Fruit fly (Drosophila melanogaster) whole organism, embryonic: ENCODE results near the gene Gale.

Experiments used
- Antp ChIP-seq: fragments of 200-800 bp; sonication (Bioruptor generic); optimal IDR thresholded peaks from 3 replicates; lab custom pipeline; 2016; ENCODE audit warnings: missing biosample characterization, missing genetic modification characterization
- Atf3 ChIP-seq: fragments of 200-800 bp; sonication (Bioruptor generic); optimal IDR thresholded peaks from 3 replicates; lab custom pipeline; 2016; ENCODE audit warnings: missing biosample characterization, missing genetic modification characterization
- Bgb ChIP-seq: fragments of 200-800 bp; sonication (Bioruptor generic); IDR thresholded peaks from 2 replicates; pipeline ENCODE4 v1.3.6; 2022; ENCODE audit warnings: missing biosample characterization, missing genetic modification characterization; ENCODE audit not compliant: partially characterized antibody
- CG12299 ChIP-seq: fragments of 200-800 bp; sonication (Bioruptor generic); optimal IDR thresholded peaks from 2 replicates; lab custom pipeline; 2018; ENCODE audit warnings: missing biosample characterization, mild to moderate bottlenecking, missing genetic modification characterization
- CG1233 ChIP-seq: fragments of 200-800 bp; sonication (Bioruptor generic); optimal IDR thresholded peaks from 4 replicates; lab custom pipeline; 2018; ENCODE audit warnings: missing biosample characterization, mild to moderate bottlenecking, missing genetic modification characterization
- CG14710 ChIP-seq: fragments of 200-800 bp; sonication (Bioruptor generic); optimal IDR thresholded peaks from 3 replicates; lab custom pipeline; 2019; ENCODE audit warnings: missing biosample characterization, mild to moderate bottlenecking, missing genetic modification characterization, moderate library complexity
- CG15479 ChIP-seq: fragments of 200-800 bp; sonication (Bioruptor generic); optimal IDR thresholded peaks from 3 replicates; lab custom pipeline; 2019; ENCODE audit warnings: missing biosample characterization, mild to moderate bottlenecking, missing genetic modification characterization, moderate library complexity
- CG16779 ChIP-seq: fragments of 200-800 bp; sonication (Bioruptor generic); IDR thresholded peaks from 2 replicates; pipeline ENCODE4 v1.3.6; 2022; ENCODE audit warnings: missing biosample characterization, missing genetic modification characterization
- CG17385 ChIP-seq: fragments of 200-800 bp; sonication (Bioruptor generic); optimal IDR thresholded peaks from 3 replicates; lab custom pipeline; 2018; ENCODE audit warnings: missing biosample characterization, mild to moderate bottlenecking, missing genetic modification characterization
- CG1832 ChIP-seq: fragments of 200-800 bp; sonication (Bioruptor generic); optimal IDR thresholded peaks from 2 replicates; lab custom pipeline; 2017; ENCODE audit warnings: missing biosample characterization, mild to moderate bottlenecking, missing genetic modification characterization, inconsistent platforms
- CG2120 ChIP-seq: fragments of 200-800 bp; sonication (Bioruptor generic); optimal IDR thresholded peaks from 3 replicates; lab custom pipeline; 2016; ENCODE audit warnings: missing biosample characterization, missing genetic modification characterization
- CG2129 ChIP-seq: fragments of 200-800 bp; sonication (Bioruptor generic); IDR thresholded peaks from 2 replicates; pipeline ENCODE4 v1.3.6; 2022; ENCODE audit warnings: missing biosample characterization, missing genetic modification characterization; ENCODE audit not compliant: partially characterized antibody
- CG30020 ChIP-seq: fragments of 200-800 bp; optimal IDR thresholded peaks from 2 replicates; lab custom pipeline; 2019; ENCODE audit warnings: missing biosample characterization, mild to moderate bottlenecking, missing genetic modification characterization, moderate library complexity
- CG31224 ChIP-seq: fragments of 200-800 bp; sonication (Bioruptor generic); IDR thresholded peaks from 2 replicates; pipeline ENCODE4 v1.3.6; 2022; ENCODE audit warnings: missing biosample characterization, missing genetic modification characterization
- CG32532 ChIP-seq: fragments of 200-800 bp; sonication (Bioruptor generic); IDR thresholded peaks from 2 replicates; pipeline ENCODE4 v1.3.6; 2022; ENCODE audit warnings: missing biosample characterization, missing genetic modification characterization
- CG4360 ChIP-seq: fragments of 200-800 bp; sonication (Bioruptor generic); IDR thresholded peaks from 2 replicates; pipeline ENCODE4 v1.3.6; 2022; ENCODE audit warnings: missing biosample characterization, missing genetic modification characterization
- CG5245 ChIP-seq: fragments of 200-800 bp; sonication (Bioruptor generic); optimal IDR thresholded peaks from 3 replicates; lab custom pipeline; 2016; ENCODE audit warnings: missing biosample characterization, missing genetic modification characterization
- CG7963 ChIP-seq: fragments of 200-800 bp; sonication (Bioruptor generic); IDR thresholded peaks from 3 replicates; pipeline ENCODE4 v1.3.6; 2022; ENCODE audit warnings: missing biosample characterization, missing genetic modification characterization; ENCODE audit not compliant: partially characterized antibody
- CG7987 ChIP-seq: fragments of 200-800 bp; sonication (Bioruptor generic); optimal IDR thresholded peaks from 2 replicates; lab custom pipeline; 2018; ENCODE audit warnings: missing biosample characterization, mild to moderate bottlenecking, missing genetic modification characterization, moderate library complexity
- CG8290 ChIP-seq, 3 experiments: fragments of 200-800 bp; sonication (Bioruptor generic); optimal IDR thresholded peaks; 2 replicates each; lab custom pipeline; 2016 to 2019; ENCODE audit warnings: missing biosample characterization in 3 of 3, missing genetic modification characterization in 3 of 3, mild to moderate bottlenecking in 2 of 3, moderate library complexity in 1 of 3
- CG9797 ChIP-seq: fragments of 200-800 bp; sonication (Bioruptor generic); optimal IDR thresholded peaks from 3 replicates; lab custom pipeline; 2018; ENCODE audit warnings: missing biosample characterization, mild to moderate bottlenecking, missing genetic modification characterization
- Dp ChIP-seq: fragments of 200-800 bp; sonication (Bioruptor generic); optimal IDR thresholded peaks from 2 replicates; lab custom pipeline; 2018; ENCODE audit warnings: missing biosample characterization, mild to moderate bottlenecking, missing genetic modification characterization, moderate library complexity
- Dref ChIP-seq: fragments of 200-800 bp; sonication (Bioruptor generic); IDR thresholded peaks from 2 replicates; pipeline ENCODE4 v1.3.6; 2022; ENCODE audit warnings: missing biosample characterization, missing genetic modification characterization
- ERR ChIP-seq: fragments of 200-800 bp; sonication (Bioruptor generic); optimal IDR thresholded peaks from 2 replicates; lab custom pipeline; 2016; ENCODE audit warnings: missing biosample characterization, missing genetic modification characterization
- Fer1 ChIP-seq: fragments of 200-800 bp; sonication (Bioruptor generic); optimal IDR thresholded peaks from 2 replicates; lab custom pipeline; 2017; ENCODE audit warnings: missing biosample characterization, mild to moderate bottlenecking, missing genetic modification characterization
- HLH3B ChIP-seq: fragments of 200-800 bp; sonication (Bioruptor generic); IDR thresholded peaks from 2 replicates; pipeline ENCODE4 v1.3.6; 2022; ENCODE audit warnings: missing biosample characterization, missing genetic modification characterization
- Lhr ChIP-seq: fragments of 200-800 bp; sonication (Bioruptor generic); optimal IDR thresholded peaks from 3 replicates; lab custom pipeline; 2017; ENCODE audit warnings: mild to moderate bottlenecking, missing biosample characterization, missing genetic modification reagents, missing genetic modification characterization
- Med ChIP-seq: fragments of 200-800 bp; sonication (Bioruptor generic); peaks from one replicate; lab custom pipeline; 2016; ENCODE audit warnings: missing biosample characterization, missing genetic modification characterization, mild to moderate bottlenecking, inconsistent platforms, moderate library complexity
- Neu2 ChIP-seq: fragments of 200-800 bp; sonication (Bioruptor generic); optimal IDR thresholded peaks from 3 replicates; lab custom pipeline; 2016; ENCODE audit warnings: missing biosample characterization, missing genetic modification characterization, borderline replicate concordance
- Optix ChIP-seq: fragments of 200-800 bp; sonication (Bioruptor generic); IDR thresholded peaks from 3 replicates; pipeline ENCODE4 v1.3.6; 2022; ENCODE audit warnings: missing biosample characterization, missing genetic modification characterization
- Scr ChIP-seq: fragments of 200-800 bp; sonication (Bioruptor generic); IDR thresholded peaks from 2 replicates; pipeline ENCODE4 v1.3.6; 2022; ENCODE audit warnings: missing biosample characterization, missing genetic modification characterization; ENCODE audit not compliant: partially characterized antibody
- Sin3A ChIP-seq: fragments of >200 bp; optimal IDR thresholded peaks from 2 replicates; lab custom pipeline; 2018
- Trl ChIP-seq, 3 experiments: fragments of >200 bp in 2 of 3; fragments of 200-800 bp in 1 of 3; sonication (Bioruptor generic) in 1 of 3; optimal IDR thresholded peaks; 2 replicates in 1 of 3; 3 replicates in 2 of 3; lab custom pipeline; 2016 to 2017; ENCODE audit warnings: missing biosample characterization in 1 of 3, missing genetic modification characterization in 1 of 3
- YL-1 ChIP-seq: fragments of 200-800 bp; sonication (Bioruptor generic); optimal IDR thresholded peaks from 3 replicates; lab custom pipeline; 2017; ENCODE audit warnings: missing biosample characterization, mild to moderate bottlenecking, missing genetic modification characterization
- dm ChIP-seq: fragments of 200-800 bp; sonication (Bioruptor generic); optimal IDR thresholded peaks from 3 replicates; lab custom pipeline; 2016; ENCODE audit warnings: missing biosample characterization, missing genetic modification characterization
- fd96Cb ChIP-seq: fragments of 200-800 bp; sonication (Bioruptor generic); optimal IDR thresholded peaks from 2 replicates; lab custom pipeline; 2018; ENCODE audit warnings: missing biosample characterization, mild to moderate bottlenecking, missing genetic modification characterization, moderate library complexity
- gce ChIP-seq: fragments of 200-800 bp; sonication (Bioruptor generic); IDR thresholded peaks from 3 replicates; pipeline ENCODE4 v1.3.6; 2022; ENCODE audit warnings: missing biosample characterization, missing genetic modification characterization
- jing ChIP-seq: fragments of 200-800 bp; sonication (Bioruptor generic); optimal IDR thresholded peaks from 2 replicates; lab custom pipeline; 2018; ENCODE audit warnings: missing biosample characterization, mild to moderate bottlenecking, missing genetic modification characterization
- mirr ChIP-seq: fragments of 200-800 bp; sonication (Bioruptor generic); optimal IDR thresholded peaks from 3 replicates; lab custom pipeline; 2018; ENCODE audit warnings: missing biosample characterization, mild to moderate bottlenecking, missing genetic modification characterization
- nerfin-1 ChIP-seq: fragments of 200-800 bp; sonication (Bioruptor generic); optimal IDR thresholded peaks from 3 replicates; lab custom pipeline; 2019; ENCODE audit warnings: missing biosample characterization, mild to moderate bottlenecking, missing genetic modification characterization, moderate library complexity
- nom ChIP-seq: fragments of 200-800 bp; sonication (Bioruptor generic); optimal IDR thresholded peaks from 2 replicates; lab custom pipeline; 2017; ENCODE audit warnings: missing biosample characterization, missing genetic modification characterization, mild to moderate bottlenecking, moderate library complexity, missing genetic modification reagents
- pzg ChIP-seq: fragments of 200-800 bp; sonication (Bioruptor generic); optimal IDR thresholded peaks from 3 replicates; lab custom pipeline; 2018; ENCODE audit warnings: missing biosample characterization, mild to moderate bottlenecking, missing genetic modification characterization, moderate library complexity
- rib ChIP-seq: fragments of 200-800 bp; sonication (Bioruptor generic); IDR thresholded peaks from 2 replicates; pipeline ENCODE4 v1.3.6; 2022; ENCODE audit warnings: missing biosample characterization, missing genetic modification characterization
- ro ChIP-seq: fragments of 200-800 bp; sonication (Bioruptor generic); IDR thresholded peaks from 2 replicates; pipeline ENCODE4 v1.3.6; 2022; ENCODE audit warnings: missing biosample characterization, missing genetic modification characterization
- scrt ChIP-seq: fragments of 200-800 bp; sonication (Bioruptor generic); optimal IDR thresholded peaks from 2 replicates; lab custom pipeline; 2018; ENCODE audit warnings: missing biosample characterization, mild to moderate bottlenecking, missing genetic modification characterization, moderate library complexity
- sima ChIP-seq: fragments of 200-800 bp; sonication (Bioruptor generic); optimal IDR thresholded peaks from 2 replicates; lab custom pipeline; 2016; ENCODE audit warnings: missing biosample characterization, missing genetic modification characterization
- stwl ChIP-seq: fragments of 200-800 bp; sonication (Bioruptor generic); optimal IDR thresholded peaks from 3 replicates; lab custom pipeline; 2018; ENCODE audit warnings: missing biosample characterization, mild to moderate bottlenecking, missing genetic modification characterization, moderate library complexity
- unc-4 ChIP-seq: fragments of 200-800 bp; sonication (Bioruptor generic); IDR thresholded peaks from 2 replicates; pipeline ENCODE4 v1.3.6; 2022; ENCODE audit warnings: missing biosample characterization, missing genetic modification characterization; ENCODE audit not compliant: partially characterized antibody

The Gale gene

DNA sequence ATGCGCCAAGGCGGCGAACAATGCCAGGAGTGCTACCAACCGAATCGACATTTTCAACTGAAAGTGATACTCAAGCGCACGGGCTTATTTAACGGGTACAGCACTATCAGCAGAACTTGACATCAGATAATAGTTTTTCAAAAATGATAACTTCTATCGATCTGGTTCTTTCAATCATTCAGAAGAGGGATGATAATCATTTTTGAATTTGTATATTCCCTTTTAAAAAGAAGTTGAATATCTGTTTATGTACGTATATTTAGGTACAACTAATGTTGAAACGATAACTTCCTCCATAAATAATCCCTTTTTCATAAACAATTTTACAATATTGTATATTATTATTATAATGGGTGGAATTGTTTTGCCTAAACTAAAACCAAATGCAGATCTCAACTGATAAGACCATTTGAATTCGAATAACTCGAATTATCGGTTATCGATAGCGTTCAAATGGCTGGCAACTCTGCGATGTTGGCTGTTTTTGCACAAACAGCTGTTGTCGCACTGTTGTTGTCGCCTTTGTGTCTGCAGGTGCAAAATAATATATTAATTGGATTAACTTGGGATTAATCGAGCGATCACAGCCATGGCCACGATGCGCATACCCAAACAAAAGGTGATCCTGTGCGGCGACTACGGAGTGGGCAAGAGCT, 41.8 kb downstream of the Gale start, which contains the start of the genes CG32483 and RabX6:
Gene CG32483, minus strand, starts transcription at position 51 of the 656 bp plus-strand sequence.
Gene RabX6, plus strand, starts transcription at position 487 of the 656 bp plus-strand sequence.
- peak; percentile 79 for TF ChIP-seq Dref
- no peak for TF ChIP-seq CG17385
- TF ChIP-seq Lhr (GFP tag; lab: Kevin White, UChicago), result peak; percentile 18
- 0 out of 2 replicates have a peak, but pooled peaks have one; percentile 22 for TF ChIP-seq Bgb (GFP tag; lab: Robert Waterston, UW)
- no peak for TF ChIP-seq ERR (GFP tag; lab: Kevin White, UChicago)
- no peak for TF ChIP-seq sima (GFP tag; lab: Kevin White, UChicago)
- no peak for TF ChIP-seq Antp (GFP tag; lab: Kevin White, UChicago)
- TF ChIP-seq gce (GFP tag; lab: Robert Waterston, UW), result no peak
- TF ChIP-seq Trl (optimal IDR thresholded peaks at IDR 0.05; lab: Kevin White, UChicago), result no peak
- TF ChIP-seq Trl (GFP tag; optimal IDR thresholded peaks at IDR 0.05; lab: Kevin White, UChicago), result no peak
- no peak for TF ChIP-seq nom (GFP tag; lab: Kevin White, UChicago)
- peak; percentile 54 for TF ChIP-seq pzg
- no peak for TF ChIP-seq CG5245 (GFP tag; lab: Kevin White, UChicago)
- TF ChIP-seq CG9797 (GFP tag; lab: Kevin White, UChicago), result no peak
- peak; percentile 5 for TF ChIP-seq Med
- peak; percentile 90 for TF ChIP-seq Dp
- TF ChIP-seq YL-1, result no peak
- TF ChIP-seq Neu2 (GFP tag; lab: Kevin White, UChicago), result no peak
- TF ChIP-seq CG1233 (GFP tag; lab: Kevin White, UChicago), result no peak
- no peak for TF ChIP-seq CG2129 (GFP tag; lab: Robert Waterston, UW)
- peak; percentile 14; the same call in 1 of the 2 replicates for TF ChIP-seq rib (GFP tag; lab: Robert Waterston, UW)
- no peak for TF ChIP-seq CG31224
- no peak for TF ChIP-seq dm (GFP tag; lab: Kevin White, UChicago)
- TF ChIP-seq CG7963 (GFP tag; lab: Robert Waterston, UW), result 0 out of 3 replicates have a peak, but pooled peaks have one; percentile 53
- peak; percentile 74 for TF ChIP-seq stwl (tag; lab: Kevin White, UChicago)
- TF ChIP-seq CG7987 (GFP tag; lab: Kevin White, UChicago), result no peak
- no peak for TF ChIP-seq CG1832 (GFP tag; lab: Kevin White, UChicago)
- peak; percentile 58 for TF ChIP-seq CG15479 (GFP tag; lab: Kevin White, UChicago)
- no peak for TF ChIP-seq CG32532
- no peak for TF ChIP-seq Atf3
- no peak for TF ChIP-seq Optix (GFP tag; lab: Robert Waterston, UW)
- TF ChIP-seq fd96Cb (tag; lab: Kevin White, UChicago), result no peak
- TF ChIP-seq ro (GFP tag; lab: Robert Waterston, UW), result no peak
- TF ChIP-seq mirr, result no peak
- TF ChIP-seq CG8290 (GFP tag; optimal IDR thresholded peaks at IDR 0.05; lab: Kevin White, UChicago), result no peak
- peak in 1 of 2 experiments; percentile 9 for TF ChIP-seq CG8290 (tag; optimal IDR thresholded peaks at IDR 0.05; lab: Kevin White, UChicago)
- TF ChIP-seq Fer1 (GFP tag; lab: Kevin White, UChicago), result peak; percentile 15
- no peak for TF ChIP-seq CG16779
- peak; percentile 40; the same call in 1 of the 2 replicates for TF ChIP-seq unc-4 (GFP tag; lab: Robert Waterston, UW)
- TF ChIP-seq CG30020 (tag; lab: Kevin White, UChicago), result no peak
- no peak for TF ChIP-seq CG2120 (GFP tag; lab: Kevin White, UChicago)
- no peak for TF ChIP-seq nerfin-1 (tag; lab: Kevin White, UChicago)
- peak; percentile 63; the same call in 1 of the 2 replicates for TF ChIP-seq CG4360 (GFP tag; lab: Robert Waterston, UW)
- TF ChIP-seq Sin3A (lab: Kevin White, UChicago), result peak; percentile 1
- no peak for TF ChIP-seq jing (GFP tag; lab: Kevin White, UChicago)
- TF ChIP-seq HLH3B (GFP tag; lab: Robert Waterston, UW), result no peak
- TF ChIP-seq Scr (GFP tag; lab: Robert Waterston, UW), result peak; percentile 30
- no peak for TF ChIP-seq scrt (GFP tag; lab: Kevin White, UChicago)
- TF ChIP-seq CG14710 (tag; lab: Kevin White, UChicago), result peak; percentile 4
- no peak for TF ChIP-seq CG12299 (tag; lab: Kevin White, UChicago)
